Worm (Caenorhabditis elegans) whole organism, L4 larva: Measurements from ENCODE around the gene ctsa-4.1.

Source experiments
- T20F7.1 ChIP-seq: fragments of 200-800 bp; sonication (Bioruptor generic); optimal IDR thresholded peaks from 2 replicates; lab custom pipeline; 2018; ENCODE audit warnings: mild to moderate bottlenecking, missing genetic modification characterization, missing compliant biosample characterization
- ceh-44 ChIP-seq: fragments of 200-800 bp; sonication (Bioruptor generic); IDR thresholded peaks from 2 replicates; pipeline ENCODE4 v1.3.6; 2022; ENCODE audit warnings: missing genetic modification reagents, missing genetic modification characterization, missing compliant biosample characterization
- dmd-9 ChIP-seq: fragments of 200-800 bp; sonication (Bioruptor generic); IDR thresholded peaks from 2 replicates; pipeline ENCODE4 v1.3.6; 2022; ENCODE audit warnings: missing genetic modification reagents, missing genetic modification characterization, missing compliant biosample characterization
- egl-43 ChIP-seq: fragments of 200-800 bp; sonication (Bioruptor generic); IDR thresholded peaks from 2 replicates; pipeline ENCODE4 v1.3.6; 2022; ENCODE audit warnings: missing genetic modification reagents, missing genetic modification characterization, missing compliant biosample characterization
- madf-5 ChIP-seq, 2 experiments: fragments of 200-800 bp; sonication (Bioruptor generic); IDR thresholded peaks; 2 replicates each; pipeline ENCODE4 v1.3.6; 2022; ENCODE audit warnings: missing compliant biosample characterization in 2 of 2, missing genetic modification characterization in 2 of 2
- madf-9 ChIP-seq: fragments of 200-800 bp; sonication (Bioruptor generic); conservative IDR thresholded peaks from 2 replicates; pipeline ENCODE4 v1.3.6; 2022; ENCODE audit warnings: missing genetic modification reagents, missing genetic modification characterization, missing compliant biosample characterization
- mdl-1 ChIP-seq, 2 experiments: fragments of 150-350 bp in 1 of 2; sonication (generic microtip) in 1 of 2; optimal IDR thresholded peaks; 2 replicates each; lab custom pipeline; 2014 to 2017; ENCODE audit warnings: missing biosample characterization in 2 of 2, missing genetic modification characterization in 2 of 2
- mep-1 ChIP-seq: fragments of 150-350 bp; sonication (generic microtip); optimal IDR thresholded peaks from 3 replicates; lab custom pipeline; 2014; ENCODE audit warnings: missing biosample characterization, missing genetic modification characterization
- mes-2 ChIP-seq: sonication (generic microtip); optimal IDR thresholded peaks from 2 replicates; lab custom pipeline; 2016; ENCODE audit warnings: missing genotype, mild to moderate bottlenecking, missing genetic modification characterization, missing compliant biosample characterization; ENCODE audit not compliant: poor library complexity, severe bottlenecking
- nhr-48 ChIP-seq: sonication (generic microtip); optimal IDR thresholded peaks from 2 replicates; lab custom pipeline; 2016; ENCODE audit warnings: mild to moderate bottlenecking, missing genetic modification characterization, missing compliant biosample characterization
- nhr-6 ChIP-seq: fragments of 150-350 bp; optimal IDR thresholded peaks from 2 replicates; lab custom pipeline; 2014; ENCODE audit warnings: missing biosample characterization, missing genetic modification characterization
- snpc-4 ChIP-seq: fragments of 150-350 bp; optimal IDR thresholded peaks from 2 replicates; lab custom pipeline; 2014; ENCODE audit warnings: missing biosample characterization, missing genetic modification characterization
- unc-62 ChIP-seq, 3 experiments: fragments of 150-350 bp in 1 of 3; sonication (generic microtip); optimal IDR thresholded peaks in 2 of 3; peaks in 1 of 3; 1 replicate in 1 of 3; 2 replicates in 2 of 3; lab custom pipeline; 2014 to 2017; ENCODE audit warnings: missing biosample characterization in 3 of 3, missing genetic modification characterization in 3 of 3, missing genetic modification reagents in 3 of 3, missing genotype in 1 of 3
- zfp-3 ChIP-seq: fragments of 200-800 bp; sonication (Bioruptor generic); conservative IDR thresholded peaks from 2 replicates; pipeline ENCODE4 v1.3.6; 2022; ENCODE audit warnings: missing genetic modification reagents, missing genetic modification characterization, missing compliant biosample characterization

The ctsa-4.1 gene

ce11 chrII:6413788-6414187, 47.0 kb downstream of the ctsa-4.1 start (continued):
- TF ChIP-seq zfp-3 (GFP tag; lab: Robert Waterston, UW) (no peak), dmd-9 (GFP tag; lab: Robert Waterston, UW) (no peak), egl-43 (GFP tag; lab: Robert Waterston, UW) (no peak), mep-1 (tag; lab: Kevin White, UChicago) (peak; percentile 17), mdl-1 (tag; optimal IDR thresholded peaks at IDR 0.05; lab: Kevin White, UChicago) (peak in 1 of 2 experiments; percentile 63), nhr-6 (tag; lab: Kevin White, UChicago) (peak; percentile 32), T20F7.1 (GFP tag; lab: Kevin White, UChicago) (peak; percentile 52), nhr-48 (tag; lab: Kevin White, UChicago) (peak; percentile 48)

DNA sequence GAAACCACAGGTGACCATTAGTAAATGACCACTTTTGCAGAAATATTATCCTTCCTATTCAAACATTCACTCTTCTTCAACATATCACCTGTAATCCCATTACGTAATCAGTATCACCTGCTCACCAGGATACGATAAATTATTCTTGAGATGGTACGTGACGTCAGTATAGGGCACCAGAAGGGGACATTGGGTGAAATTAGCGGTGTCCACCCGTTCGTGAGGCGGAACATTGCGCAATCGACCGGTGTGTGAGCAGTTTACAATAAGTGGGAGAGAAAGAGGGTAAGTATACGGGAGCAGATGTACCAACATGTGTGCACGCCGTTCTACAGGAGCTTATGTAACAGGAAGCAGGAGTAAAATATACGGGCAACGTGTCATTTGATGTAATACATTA, 51.2 kb downstream of the ctsa-4.1 start:
- TF ChIP-seq mes-2 (tag; lab: Kevin White, UChicago) (no peak), ceh-44 (GFP tag; lab: Robert Waterston, UW) (no peak), unc-62 (GFP tag; optimal IDR thresholded peaks at IDR 0.05 in 1 of 2; lab: Kevin White, UChicago) (peak in 1 of 2 experiments; percentile 1), unc-62 (tag; optimal IDR thresholded peaks at IDR 0.05; lab: Kevin White, UChicago) (no peak), madf-5 (GFP tag; IDR thresholded peaks at IDR 0.05; lab: Robert Waterston, UW) (no peak), madf-9 (no peak), snpc-4 (tag; lab: Kevin White, UChicago) (no peak)
